Worm (Caenorhabditis elegans): Measurements from ENCODE around the gene usp-46.

DNA sequence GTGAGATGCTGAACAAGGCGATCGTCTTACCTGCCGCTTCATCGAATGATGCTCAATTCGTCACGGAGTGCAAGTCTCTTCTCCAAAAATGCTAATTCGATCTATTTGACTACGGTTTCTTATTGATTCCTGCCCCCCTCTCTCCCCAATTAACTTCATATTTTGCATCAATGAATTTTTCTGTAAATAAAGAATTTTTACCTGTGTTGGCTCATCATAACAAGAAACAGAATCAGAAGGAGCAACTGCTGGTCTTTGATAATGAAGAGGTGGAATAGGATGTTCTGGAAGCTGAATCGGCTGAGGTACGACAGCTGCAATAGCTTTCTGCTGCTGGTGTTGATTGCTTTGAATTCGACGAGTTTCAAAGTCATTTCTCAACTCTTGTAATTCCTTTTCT is 16.2 kb upstream of the usp-46 start:
- TF ChIP-seq lin-39 (tag; optimal IDR thresholded peaks at IDR 0.05) (no peak), unc-39 (tag; optimal IDR thresholded peaks at IDR 0.05) (no peak), snpc-4 (tag; optimal IDR thresholded peaks at IDR 0.05) (no peak), lsy-2 (tag; optimal IDR thresholded peaks at IDR 0.05) (no peak), nhr-21 (tag; optimal IDR thresholded peaks at IDR 0.05) (no peak), zag-1 (tag; optimal IDR thresholded peaks at IDR 0.05) (no peak), ceh-82 (tag; optimal IDR thresholded peaks at IDR 0.05) (no peak)

Measured in whole organism, L2 larva.